Fruit fly (Drosophila melanogaster): Measurements from ENCODE around the gene Dpy-30L2.

- TF ChIP-seq Sin3A (optimal IDR thresholded peaks at IDR 0.05): no peak
- no peak for TF ChIP-seq Myc (optimal IDR thresholded peaks at IDR 0.05)
Observed at dm6 chr3L:4087281-4087680, 39.7 kb upstream of the Dpy-30L2 start, which contains the start of gene CG14989.

All from Kc167 (cell line).